Worm (Caenorhabditis elegans): ENCODE data around the gene F31F6.1.

The F31F6.1 gene

ce11 chrX:14868200-14868599 is at the start of gene F31F6.1:
Gene F31F6.1, minus strand, starts transcription at chrX:14868300.
- TF ChIP-seq nhr-76 (tag; optimal IDR thresholded peaks at IDR 0.05) (no peak), lsy-2 (tag; optimal IDR thresholded peaks at IDR 0.05) (no peak)

DNA sequence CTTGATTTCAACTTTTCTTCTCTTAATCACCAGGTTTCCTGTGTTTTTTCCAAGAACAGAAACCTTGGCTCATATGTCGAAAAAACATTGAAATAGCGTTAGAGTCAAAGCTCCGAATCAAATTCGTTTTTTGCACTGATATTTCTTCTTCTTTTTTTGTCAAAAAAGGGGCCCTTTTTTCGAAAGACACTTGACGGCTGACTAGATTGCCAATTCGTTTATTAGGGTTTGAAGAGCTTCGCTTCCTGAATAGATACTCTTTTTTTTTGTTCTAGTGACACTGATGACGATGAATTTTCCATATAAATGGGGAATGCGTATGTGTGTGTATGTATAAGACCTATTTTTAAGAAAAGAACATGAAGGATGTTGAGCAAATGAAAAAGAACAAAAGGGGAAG is 48.7 kb upstream of the F31F6.1 start:
- TF ChIP-seq hlh-1 (tag; optimal IDR thresholded peaks at IDR 0.05) (no peak), sem-2 (GFP tag; optimal IDR thresholded peaks at IDR 0.05) (no peak), nhr-2 (tag; optimal IDR thresholded peaks at IDR 0.05) (no peak), sptf-1 (tag; optimal IDR thresholded peaks at IDR 0.05) (no peak), nhr-76 (tag; optimal IDR thresholded peaks at IDR 0.05) (no peak), nhr-12 (tag; optimal IDR thresholded peaks at IDR 0.05) (no peak), nhr-28 (tag; optimal IDR thresholded peaks at IDR 0.05) (no peak), bed-3 (GFP tag; optimal IDR thresholded peaks at IDR 0.05) (no peak), unc-39 (tag; optimal IDR thresholded peaks at IDR 0.05) (no peak), unc-120 (tag; optimal IDR thresholded peaks at IDR 0.05; ENCODE audit: poor library complexity, severe bottlenecking) (no peak), cnd-1 (tag; optimal IDR thresholded peaks at IDR 0.05) (no peak), ces-1 (GFP tag; optimal IDR thresholded peaks at IDR 0.05) (no peak), unc-62 (GFP tag; optimal IDR thresholded peaks at IDR 0.05) (no peak), drap-1 (GFP tag; optimal IDR thresholded peaks at IDR 0.05) (no peak), lsy-2 (tag; optimal IDR thresholded peaks at IDR 0.05) (no peak)

DNA sequence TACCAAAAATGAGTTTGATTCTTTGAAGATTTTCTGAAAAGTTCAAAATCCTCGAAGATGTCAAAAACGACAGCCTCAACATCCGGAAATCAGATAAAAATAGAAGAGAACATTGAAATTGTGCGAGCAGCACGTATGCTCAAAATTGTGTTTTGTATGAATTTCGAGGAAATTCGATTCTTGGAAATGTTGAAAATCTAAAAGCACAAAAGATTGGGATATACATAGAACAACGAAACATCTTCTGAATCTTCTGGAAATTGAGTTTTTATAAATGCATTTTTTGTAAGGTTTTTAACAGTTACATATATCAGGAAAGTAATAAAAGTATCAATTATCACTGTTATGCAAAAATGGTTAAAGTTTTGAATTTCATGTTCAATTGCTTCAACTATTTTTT is 42.6 kb upstream of the F31F6.1 start:
- TF ChIP-seq blmp-1 (tag; optimal IDR thresholded peaks at IDR 0.05) (no peak), ceh-83 (GFP tag; optimal IDR thresholded peaks at IDR 0.05) (no peak), nhr-28 (tag; optimal IDR thresholded peaks at IDR 0.05) (no peak), M03D4.4 (tag; optimal IDR thresholded peaks at IDR 0.05) (no peak), ceh-43 (GFP tag; optimal IDR thresholded peaks at IDR 0.05) (no peak), snpc-4 (tag; optimal IDR thresholded peaks at IDR 0.05) (no peak), mls-2 (tag; optimal IDR thresholded peaks at IDR 0.05) (no peak), mep-1 (tag; optimal IDR thresholded peaks at IDR 0.05) (no peak), pha-4 (tag; optimal IDR thresholded peaks at IDR 0.05) (no peak), lin-32 (GFP tag; optimal IDR thresholded peaks at IDR 0.05) (no peak), lin-13 (tag; optimal IDR thresholded peaks at IDR 0.05) (no peak), mab-5 (tag; optimal IDR thresholded peaks at IDR 0.05) (no peak), nhr-2 (tag; optimal IDR thresholded peaks at IDR 0.05) (no peak)

ce11 chrX:14907257-14907801 is 39.2 kb upstream of the F31F6.1 start:
- TF ChIP-seq sem-2 (GFP tag; optimal IDR thresholded peaks at IDR 0.05) (no peak), tbx-8 (GFP tag; optimal IDR thresholded peaks at IDR 0.05) (no peak), ztf-11 (tag; optimal IDR thresholded peaks at IDR 0.05) (no peak), lsy-2 (tag; optimal IDR thresholded peaks at IDR 0.05) (no peak), drap-1 (GFP tag; optimal IDR thresholded peaks at IDR 0.05) (no peak), mep-1 (tag; optimal IDR thresholded peaks at IDR 0.05) (no peak), snpc-4 (tag; optimal IDR thresholded peaks at IDR 0.05) (no peak), unc-39 (tag; optimal IDR thresholded peaks at IDR 0.05) (no peak), sptf-1 (tag; optimal IDR thresholded peaks at IDR 0.05) (no peak), flh-1 (GFP tag; optimal IDR thresholded peaks at IDR 0.05) (no peak), M03D4.4 (tag; optimal IDR thresholded peaks at IDR 0.05) (no peak), unc-120 (tag; optimal IDR thresholded peaks at IDR 0.05; ENCODE audit: poor library complexity, severe bottlenecking) (no peak), ceh-43 (GFP tag; optimal IDR thresholded peaks at IDR 0.05) (no peak), cnd-1 (tag; optimal IDR thresholded peaks at IDR 0.05) (no peak), lin-32 (GFP tag; optimal IDR thresholded peaks at IDR 0.05) (no peak), mls-2 (tag; optimal IDR thresholded peaks at IDR 0.05) (no peak), nhr-2 (tag; optimal IDR thresholded peaks at IDR 0.05) (no peak), zip-8 (tag; optimal IDR thresholded peaks at IDR 0.05) (no peak)

DNA sequence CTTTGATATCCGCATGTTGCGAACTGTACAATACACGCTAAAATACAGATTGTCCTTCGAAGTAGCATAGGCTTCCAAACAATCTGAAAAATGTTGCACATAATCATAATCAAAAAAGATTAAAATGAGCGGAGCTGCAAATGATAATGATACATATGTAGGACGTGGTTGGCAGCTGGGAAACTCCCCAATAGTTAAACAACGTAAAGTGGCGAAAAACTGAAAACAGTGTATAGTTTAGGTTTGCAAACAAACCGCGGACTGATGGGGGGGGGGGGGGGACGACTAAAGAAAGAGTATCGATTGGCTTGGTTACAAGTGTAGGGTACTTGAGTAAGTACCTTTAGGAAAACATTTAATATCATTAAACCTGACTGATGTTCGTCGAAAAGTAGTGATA is 37.1 kb upstream of the F31F6.1 start, which contains the start of gene hex-5:
hex-5 (minus strand) TSS at position 101 of the 400 bp plus-strand sequence.
- TF ChIP-seq ceh-43 (GFP tag; optimal IDR thresholded peaks at IDR 0.05): no peak
- no peak for TF ChIP-seq drap-1 (GFP tag; optimal IDR thresholded peaks at IDR 0.05)
- no peak for TF ChIP-seq unc-39 (tag; optimal IDR thresholded peaks at IDR 0.05)
- no peak for TF ChIP-seq sem-2 (GFP tag; optimal IDR thresholded peaks at IDR 0.05)
- no peak for TF ChIP-seq lin-32 (GFP tag; optimal IDR thresholded peaks at IDR 0.05)
- TF ChIP-seq blmp-1 (tag; optimal IDR thresholded peaks at IDR 0.05): no peak
